Worm (Caenorhabditis elegans) whole organism, L1 larva: ENCODE measurements around the gene Y54F10BM.6.

Experiments
- C34B4.2 ChIP-seq: sonication (generic microtip); optimal IDR thresholded peaks from 2 replicates; lab custom pipeline; 2017; ENCODE audit warnings: mild to moderate bottlenecking, missing genetic modification characterization, missing compliant biosample characterization
- aha-1 ChIP-seq: fragments of 150-350 bp; optimal IDR thresholded peaks from 2 replicates; lab custom pipeline; 2014; ENCODE audit warnings: missing biosample characterization, missing genetic modification characterization
- ceh-8 ChIP-seq: fragments of 200-800 bp; sonication (Bioruptor generic); optimal IDR thresholded peaks from 2 replicates; lab custom pipeline; 2018; ENCODE audit warnings: mild to moderate bottlenecking, missing genetic modification characterization, moderate library complexity, missing compliant biosample characterization
- ces-1 ChIP-seq: fragments of 150-350 bp; optimal IDR thresholded peaks from 2 replicates; lab custom pipeline; 2014; ENCODE audit warnings: missing biosample characterization, missing genetic modification reagents, missing genetic modification characterization
- dpl-1 ChIP-seq, 3 experiments: fragments of 150-350 bp in 2 of 3; sonication (generic microtip) in 1 of 3; optimal IDR thresholded peaks; 2 replicates each; lab custom pipeline; 2014 to 2017; ENCODE audit warnings: missing biosample characterization in 3 of 3, missing genetic modification characterization in 3 of 3, missing genetic modification reagents in 3 of 3
- efl-1 ChIP-seq, 4 experiments: fragments of 150-350 bp; optimal IDR thresholded peaks in 3 of 4; peaks in 1 of 4; 1 replicate in 1 of 4; 2 replicates in 3 of 4; lab custom pipeline; 2014; ENCODE audit warnings: missing biosample characterization in 2 of 4, missing genetic modification characterization in 2 of 4, missing genetic modification reagents in 2 of 4
- egl-27 ChIP-seq, 2 experiments: fragments of 150-350 bp in 1 of 2; sonication (generic microtip); optimal IDR thresholded peaks; 3 replicates each; lab custom pipeline; 2017 to 2018; ENCODE audit warnings: missing biosample characterization in 2 of 2, missing genetic modification characterization in 2 of 2, missing genetic modification reagents in 2 of 2
- elt-2 ChIP-seq: sonication (generic microtip); optimal IDR thresholded peaks from 2 replicates; lab custom pipeline; 2016; ENCODE audit warnings: missing genetic modification characterization, mild to moderate bottlenecking, inconsistent platforms, missing compliant biosample characterization, missing genetic modification reagents
- elt-3 ChIP-seq, 6 experiments: fragments of 150-350 bp in 1 of 6; sonication (generic microtip); optimal IDR thresholded peaks; 2 replicates each; lab custom pipeline; 2017 to 2018; ENCODE audit warnings: missing biosample characterization in 6 of 6, missing genetic modification characterization in 6 of 6, inconsistent platforms in 1 of 6
- ets-5 ChIP-seq: fragments of 200-800 bp; sonication (Bioruptor generic); IDR thresholded peaks from 2 replicates; pipeline ENCODE4 v1.3.6; 2022; ENCODE audit warnings: missing genetic modification characterization, missing compliant biosample characterization
- fos-1 ChIP-seq: fragments of 150-350 bp; optimal IDR thresholded peaks from 2 replicates; lab custom pipeline; 2014; ENCODE audit warnings: missing biosample characterization, missing genetic modification characterization
- hpl-2 ChIP-seq: fragments of 150-350 bp; optimal IDR thresholded peaks from 2 replicates; lab custom pipeline; 2014; ENCODE audit warnings: missing biosample characterization, missing genetic modification reagents, missing genetic modification characterization
- lir-3 ChIP-seq: sonication (generic microtip); optimal IDR thresholded peaks from 2 replicates; lab custom pipeline; 2016; ENCODE audit warnings: mild to moderate bottlenecking, missing genetic modification characterization, moderate library complexity, missing compliant biosample characterization; ENCODE audit not compliant: poor library complexity
- mab-9 ChIP-seq: fragments of 200-800 bp; sonication (Bioruptor generic); IDR thresholded peaks from 2 replicates; pipeline ENCODE4 v1.3.6; 2022; ENCODE audit warnings: missing genetic modification reagents, missing genetic modification characterization, missing compliant biosample characterization
- nhr-20 ChIP-seq: sonication (generic microtip); optimal IDR thresholded peaks from 2 replicates; lab custom pipeline; 2016; ENCODE audit warnings: mild to moderate bottlenecking, missing genetic modification characterization, missing compliant biosample characterization
- nhr-237 ChIP-seq: fragments of 150-350 bp; optimal IDR thresholded peaks from 2 replicates; lab custom pipeline; 2014; ENCODE audit warnings: missing biosample characterization, missing genetic modification characterization
- nhr-28 ChIP-seq: fragments of 150-350 bp; optimal IDR thresholded peaks from 2 replicates; lab custom pipeline; 2014; ENCODE audit warnings: missing biosample characterization, missing genetic modification characterization
- nhr-76 ChIP-seq: sonication (generic microtip); optimal IDR thresholded peaks from 2 replicates; lab custom pipeline; 2017; ENCODE audit warnings: missing biosample characterization, missing genetic modification characterization
- pag-3 ChIP-seq: sonication (generic microtip); optimal IDR thresholded peaks from 2 replicates; lab custom pipeline; 2017; ENCODE audit warnings: missing genetic modification characterization, mild to moderate bottlenecking, missing compliant biosample characterization, antibody characterized with exemption, borderline replicate concordance; ENCODE audit not compliant: insufficient read depth
- pqm-1 ChIP-seq: sonication (generic microtip); optimal IDR thresholded peaks from 3 replicates; lab custom pipeline; 2017; ENCODE audit warnings: missing biosample characterization, missing genetic modification characterization
- skn-1 ChIP-seq: fragments of 150-350 bp; optimal IDR thresholded peaks from 2 replicates; lab custom pipeline; 2014; ENCODE audit warnings: missing biosample characterization, missing genetic modification characterization
- snpc-4 ChIP-seq: fragments of 150-350 bp; optimal IDR thresholded peaks from 2 replicates; lab custom pipeline; 2014; ENCODE audit warnings: missing biosample characterization, missing genetic modification characterization
- snu-23 ChIP-seq: sonication (generic microtip); optimal IDR thresholded peaks from 2 replicates; lab custom pipeline; 2016; ENCODE audit warnings: missing genetic modification characterization, missing compliant biosample characterization
- sptf-1 ChIP-seq: fragments of 150-350 bp; optimal IDR thresholded peaks from 2 replicates; lab custom pipeline; 2014; ENCODE audit warnings: missing biosample characterization, missing genetic modification characterization
- sup-37 ChIP-seq: fragments of 200-800 bp; sonication (Bioruptor generic); optimal IDR thresholded peaks from 2 replicates; lab custom pipeline; 2018; ENCODE audit warnings: mild to moderate bottlenecking, missing genetic modification characterization, missing compliant biosample characterization
- swsn-7 ChIP-seq: sonication (generic microtip); optimal IDR thresholded peaks from 2 replicates; lab custom pipeline; 2016; ENCODE audit warnings: missing genetic modification characterization, missing compliant biosample characterization
- tbx-2 ChIP-seq: sonication (generic microtip); optimal IDR thresholded peaks from 2 replicates; lab custom pipeline; 2016; ENCODE audit warnings: missing genetic modification characterization, missing compliant biosample characterization
- unc-130 ChIP-seq: fragments of 150-350 bp; optimal IDR thresholded peaks from 2 replicates; lab custom pipeline; 2017; ENCODE audit warnings: missing biosample characterization, missing genetic modification characterization, inconsistent platforms
- unc-30 ChIP-seq: sonication (generic microtip); optimal IDR thresholded peaks from 2 replicates; lab custom pipeline; 2017; ENCODE audit warnings: missing biosample characterization, missing genetic modification characterization
- unc-62 ChIP-seq: fragments of 150-350 bp; optimal IDR thresholded peaks from 2 replicates; lab custom pipeline; 2014; ENCODE audit warnings: missing biosample characterization, missing genetic modification reagents, missing genetic modification characterization
- unc-98 ChIP-seq: fragments of 200-800 bp; sonication (Bioruptor generic); IDR thresholded peaks from 2 replicates; pipeline ENCODE4 v1.3.6; 2022; ENCODE audit warnings: missing genetic modification characterization, missing compliant biosample characterization
- ztf-4 ChIP-seq: fragments of 150-350 bp; optimal IDR thresholded peaks from 2 replicates; lab custom pipeline; 2014; ENCODE audit warnings: missing biosample characterization, missing genetic modification characterization

The Y54F10BM.6 gene

DNA sequence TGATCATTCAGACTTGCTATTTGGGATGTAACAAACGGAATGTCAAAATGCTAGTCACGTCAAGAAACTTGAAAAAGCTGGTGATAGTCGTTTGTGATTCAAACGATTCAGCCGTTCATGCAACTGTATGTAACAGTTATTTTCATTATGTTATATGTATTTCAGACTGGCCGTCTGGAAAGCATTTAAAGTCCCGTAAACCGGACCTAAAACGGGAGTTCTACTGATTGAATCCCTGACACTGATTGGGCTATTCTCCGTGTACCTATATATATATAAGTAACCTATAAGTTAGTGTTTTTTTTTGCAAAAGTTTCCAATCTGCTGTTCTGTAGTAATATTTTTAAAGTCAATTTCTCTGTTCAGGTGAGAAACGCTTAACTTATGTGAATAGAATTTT lies 19.4 kb upstream of the Y54F10BM.6 start:
- TF ChIP-seq snpc-4 = no peak
- no peak for TF ChIP-seq pag-3
- TF ChIP-seq skn-1 = no peak
- TF ChIP-seq swsn-7 (tag; lab: Kevin White, UChicago) = no peak
- no peak for TF ChIP-seq nhr-237
- no peak for TF ChIP-seq fos-1 (tag; lab: Kevin White, UChicago)
- no peak for TF ChIP-seq unc-98
- no peak for TF ChIP-seq efl-1 (optimal IDR thresholded peaks at IDR 0.05; lab: Kevin White, UChicago)
- no peak for TF ChIP-seq efl-1 (GFP tag; optimal IDR thresholded peaks at IDR 0.05 in 1 of 2; lab: Kevin White, UChicago)
- no peak for TF ChIP-seq nhr-20 (tag; lab: Kevin White, UChicago)
- no peak for TF ChIP-seq nhr-28 (tag; lab: Kevin White, UChicago)
- TF ChIP-seq elt-3 (tag; optimal IDR thresholded peaks at IDR 0.05; lab: Kevin White, UChicago) = no peak

- no peak for TF ChIP-seq aha-1 (tag; lab: Kevin White, UChicago)
- TF ChIP-seq C34B4.2 (tag; lab: Kevin White, UChicago) = no peak
- no peak for TF ChIP-seq sup-37 (GFP tag; lab: Kevin White, UChicago)
- TF ChIP-seq ces-1 (GFP tag; lab: Kevin White, UChicago) = no peak
- TF ChIP-seq unc-30 (tag; lab: Kevin White, UChicago) = no peak
- TF ChIP-seq ceh-8 (GFP tag; lab: Kevin White, UChicago) = no peak
- TF ChIP-seq ets-5 (GFP tag; lab: Robert Waterston, UW) = no peak
- TF ChIP-seq egl-27 (tag; optimal IDR thresholded peaks at IDR 0.05; lab: Kevin White, UChicago) = no peak
- no peak for TF ChIP-seq tbx-2 (tag; lab: Kevin White, UChicago)
- no peak for TF ChIP-seq snu-23
- no peak for TF ChIP-seq mab-9
- TF ChIP-seq unc-98 = no peak
Observed at ce11 chrIII:2245727-2246126, 17.3 kb upstream of the Y54F10BM.6 start, which contains the start of gene srd-67. Gene srd-67 (minus strand): TSS chrIII:2245827.

DNA sequence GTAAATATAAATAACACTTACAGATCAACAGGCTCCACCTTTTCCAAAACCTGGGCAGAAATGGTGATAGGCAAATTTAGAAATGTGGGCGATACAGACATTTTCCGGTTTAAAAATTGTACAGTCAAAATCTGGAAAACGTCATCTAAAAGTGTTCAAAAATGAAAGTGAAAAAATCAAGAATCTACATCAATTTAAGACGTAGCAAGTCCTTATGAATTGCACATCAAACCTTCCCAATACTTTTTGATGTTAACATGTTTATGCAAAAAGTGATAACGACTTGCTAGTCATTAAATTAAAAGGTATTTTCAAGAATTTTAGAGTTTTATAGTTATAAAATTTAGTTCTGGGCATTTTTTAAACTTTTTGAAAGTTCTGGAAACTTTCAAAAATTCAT lies 11.7 kb upstream of the Y54F10BM.6 start, which contains the start of gene fbxa-7:
Gene fbxa-7 (minus strand): TSS at position 101 of the 400 bp plus-strand sequence.
- TF ChIP-seq egl-27 (tag; optimal IDR thresholded peaks at IDR 0.05; lab: Kevin White, UChicago) = no peak
- no peak for TF ChIP-seq ztf-4 (tag; lab: Kevin White, UChicago)
- no peak for TF ChIP-seq elt-2 (tag; lab: Kevin White, UChicago)
- no peak for TF ChIP-seq hpl-2 (GFP tag; lab: Kevin White, UChicago)
- no peak for TF ChIP-seq unc-62 (GFP tag; lab: Kevin White, UChicago)
- TF ChIP-seq unc-30 (tag; lab: Kevin White, UChicago) = no peak
- TF ChIP-seq unc-130 (tag; lab: Kevin White, UChicago) = no peak
- TF ChIP-seq ets-5 (GFP tag; lab: Robert Waterston, UW) = no peak
- TF ChIP-seq sptf-1 (tag; lab: Kevin White, UChicago) = no peak
- no peak for TF ChIP-seq dpl-1 (GFP tag; optimal IDR thresholded peaks at IDR 0.05; lab: Kevin White, UChicago)
- TF ChIP-seq lir-3 (tag; lab: Kevin White, UChicago) = no peak

DNA sequence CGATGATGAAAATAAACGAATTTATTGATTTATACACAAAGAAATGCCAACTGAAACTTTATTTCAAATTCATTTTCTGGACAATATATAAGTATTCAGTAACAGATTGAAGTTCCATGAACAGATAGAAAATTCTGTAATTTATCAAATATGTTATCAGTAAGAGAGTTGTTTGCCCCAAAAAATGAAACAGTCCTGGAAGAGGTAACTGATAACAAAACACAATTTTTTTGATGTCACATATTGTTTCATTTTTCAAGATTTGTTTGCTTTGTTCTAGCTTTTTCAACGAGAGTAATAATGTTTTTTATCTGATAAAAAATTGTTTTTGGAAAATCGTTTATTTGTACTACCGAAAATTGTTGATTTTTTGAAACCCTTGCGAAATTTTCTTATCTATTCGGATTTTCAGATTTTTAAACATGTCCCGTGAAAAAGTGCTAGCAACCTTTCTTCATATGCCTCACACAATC lies 10.0 kb upstream of the Y54F10BM.6 start, which contains the start of gene fbxa-73:
Gene fbxa-73 (plus strand): TSS at position 423 of the 473 bp plus-strand sequence.
- TF ChIP-seq pqm-1 (tag; lab: Kevin White, UChicago) = peak; percentile 62
- peak; percentile 71 for TF ChIP-seq elt-2 (tag; lab: Kevin White, UChicago)
- no peak for TF ChIP-seq egl-27 (tag; optimal IDR thresholded peaks at IDR 0.05; lab: Kevin White, UChicago)

DNA sequence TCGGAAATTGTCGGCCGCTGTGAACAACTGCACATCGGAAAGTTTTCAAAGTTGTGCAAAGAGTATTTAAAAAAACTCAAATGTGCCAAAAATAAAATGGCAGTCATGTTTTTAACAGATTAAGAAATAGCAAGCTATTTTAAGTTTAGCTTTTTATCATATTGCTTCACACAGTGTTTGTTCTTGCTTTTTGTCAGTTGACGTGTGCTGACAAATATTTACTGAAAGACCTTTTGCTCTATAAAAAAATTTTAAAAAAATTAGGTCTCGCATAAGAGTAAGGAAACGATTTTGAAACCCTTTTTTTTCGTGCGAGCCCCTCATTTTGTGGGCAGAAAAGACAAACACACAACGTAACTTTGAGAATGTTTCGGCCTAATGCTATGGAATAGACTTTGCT lies 7.5 kb upstream of the Y54F10BM.6 start, which contains the start of gene fbxa-71:
Gene fbxa-71 (plus strand): TSS at position 301 of the 400 bp plus-strand sequence.
- no peak for TF ChIP-seq nhr-76
